Fruit fly (Drosophila melanogaster): ENCODE results near the gene CG11327.

The CG11327 gene

DNA sequence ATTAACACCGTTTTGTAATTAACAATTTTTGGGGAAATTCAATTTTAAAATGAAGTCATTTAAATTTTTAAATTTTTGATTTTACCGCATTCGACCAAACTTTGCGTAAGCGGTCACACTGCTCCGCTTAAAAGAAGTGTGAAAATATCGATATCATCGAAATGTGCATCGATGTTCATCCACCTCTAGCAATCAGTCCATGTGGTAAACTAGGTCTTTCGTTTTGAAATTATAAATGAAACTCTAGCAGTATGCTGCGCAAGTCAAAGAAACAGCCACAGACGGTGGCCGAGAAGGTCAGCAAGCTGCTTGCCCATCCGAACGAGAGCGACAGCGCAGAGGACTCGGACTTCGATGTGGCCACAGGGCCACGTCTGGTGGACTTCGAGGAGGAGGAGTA is 30.9 kb upstream of the CG11327 start, which contains the start of gene Aatf (continued):
- TF ChIP-seq Mad (GFP tag; optimal IDR thresholded peaks at IDR 0.05) (no peak), Six4 (GFP tag; optimal IDR thresholded peaks at IDR 0.05) (no peak), bsh (GFP tag; optimal IDR thresholded peaks at IDR 0.05) (no peak), Nf-YC (tag; optimal IDR thresholded peaks at IDR 0.05) (no peak), salm (tag; optimal IDR thresholded peaks at IDR 0.05) (no peak), chm (GFP tag; IDR thresholded peaks at IDR 0.05) (no peak), tgo (GFP tag; IDR thresholded peaks at IDR 0.05) (no peak), CG6854 (GFP tag; optimal IDR thresholded peaks at IDR 0.05) (no peak), jumu (GFP tag; optimal IDR thresholded peaks at IDR 0.05) (no peak), BEAF-32 (GFP tag; optimal IDR thresholded peaks at IDR 0.05) (peak; percentile 88), CG14710 (tag; optimal IDR thresholded peaks at IDR 0.05) (peak; percentile 63), CG3163 (GFP tag; optimal IDR thresholded peaks at IDR 0.05) (no peak), Gsc (GFP tag; IDR thresholded peaks at IDR 0.05) (no peak), CG8359 (GFP tag; optimal IDR thresholded peaks at IDR 0.05; ENCODE audit: borderline replicate concordance) (no peak), CG6791 (GFP tag; IDR thresholded peaks at IDR 0.05; ENCODE audit: partially characterized antibody) (peak; percentile 78), lov (optimal IDR thresholded peaks at IDR 0.05) (no peak), lov (GFP tag; IDR thresholded peaks at IDR 0.05) (no peak), CG13775 (GFP tag; optimal IDR thresholded peaks at IDR 0.05) (no peak), Rx (GFP tag; IDR thresholded peaks at IDR 0.05) (no peak), CG17361 (GFP tag; IDR thresholded peaks at IDR 0.05) (no peak), CG5245 (GFP tag; optimal IDR thresholded peaks at IDR 0.05) (no peak), ken (GFP tag; IDR thresholded peaks at IDR 0.05) (no peak), CG15073 (GFP tag; optimal IDR thresholded peaks at IDR 0.05) (no peak), CG1792 (GFP tag; optimal IDR thresholded peaks at IDR 0.05) (no peak), CG4617 (GFP tag; optimal IDR thresholded peaks at IDR 0.05; ENCODE audit: borderline replicate concordance) (peak; percentile 56), ranshi (GFP tag; IDR thresholded peaks at IDR 0.05) (no peak), Oli (tag; optimal IDR thresholded peaks at IDR 0.05) (no peak), gsb (GFP tag; IDR thresholded peaks at IDR 0.05) (no peak), CG10274 (GFP tag; optimal IDR thresholded peaks at IDR 0.05) (no peak), Dad (GFP tag; optimal IDR thresholded peaks at IDR 0.05) (no peak), CG10431 (GFP tag; optimal IDR thresholded peaks at IDR 0.05) (no peak), CG1024 (GFP tag; IDR thresholded peaks at IDR 0.05) (no peak), Stat92E (GFP tag; optimal IDR thresholded peaks at IDR 0.05) (peak in 1 of 3 experiments; percentile 15), CG10565 (GFP tag; optimal IDR thresholded peaks at IDR 0.05) (no peak), Drgx (GFP tag; IDR thresholded peaks at IDR 0.05) (no peak), Ravus (GFP tag; IDR thresholded peaks at IDR 0.05) (no peak), fd3F (GFP tag; optimal IDR thresholded peaks at IDR 0.05) (no peak), CG12769 (tag; optimal IDR thresholded peaks at IDR 0.05) (no peak), NfI (GFP tag; optimal IDR thresholded peaks at IDR 0.05) (no peak), jigr1 (GFP tag; IDR thresholded peaks at IDR 0.05) (no peak), jing (GFP tag; optimal IDR thresholded peaks at IDR 0.05) (no peak), scrt (GFP tag; optimal IDR thresholded peaks at IDR 0.05) (no peak), CG17328 (GFP tag; IDR thresholded peaks at IDR 0.05) (no peak), CG14050 (GFP tag; IDR thresholded peaks at IDR 0.05) (no peak), Hr51 (GFP tag; optimal IDR thresholded peaks at IDR 0.05) (no peak), CG9876 (GFP tag; optimal IDR thresholded peaks at IDR 0.05) (no peak), CG12071 (GFP tag; optimal IDR thresholded peaks at IDR 0.05) (no peak), CG7271 (tag; optimal IDR thresholded peaks at IDR 0.05) (peak; percentile 7), nerfin-2 (GFP tag; IDR thresholded peaks at IDR 0.05; ENCODE audit: partially characterized antibody) (peak; percentile 65; the same call in 1 of the 2 replicates), Adf1 (GFP tag; IDR thresholded peaks at IDR 0.05) (no peak), mld (GFP tag; IDR thresholded peaks at IDR 0.05; ENCODE audit: partially characterized antibody) (peak; percentile 60; the same call in 1 of the 3 replicates)

All from whole organism, embryonic.